Worm (Caenorhabditis elegans) whole organism, mixed stage, embryonic: ENCODE measurements around the gene daf-1.

Experiments used
- ceh-43 ChIP-seq: fragments of 200-800 bp; sonication (Bioruptor generic); optimal IDR thresholded peaks from 2 replicates; lab custom pipeline; 2018; ENCODE audit warnings: mild to moderate bottlenecking, missing genetic modification characterization, moderate library complexity, missing compliant biosample characterization
- ceh-83 ChIP-seq: fragments of 200-800 bp; sonication (Bioruptor generic); optimal IDR thresholded peaks from 2 replicates; lab custom pipeline; 2018; ENCODE audit warnings: mild to moderate bottlenecking, missing genetic modification characterization, missing compliant biosample characterization
- ces-1 ChIP-seq: fragments of 150-350 bp; optimal IDR thresholded peaks from 2 replicates; lab custom pipeline; 2014; ENCODE audit warnings: missing biosample characterization, missing genetic modification reagents, missing genetic modification characterization
- mls-2 ChIP-seq: sonication (generic microtip); optimal IDR thresholded peaks from 2 replicates; lab custom pipeline; 2016; ENCODE audit warnings: mild to moderate bottlenecking, missing genetic modification characterization, moderate library complexity, missing compliant biosample characterization
- nhr-237 ChIP-seq: fragments of 150-350 bp; optimal IDR thresholded peaks from 2 replicates; lab custom pipeline; 2014; ENCODE audit warnings: missing biosample characterization, missing genetic modification characterization
- snpc-4 ChIP-seq: fragments of 150-350 bp; optimal IDR thresholded peaks from 2 replicates; lab custom pipeline; 2014; ENCODE audit warnings: missing biosample characterization, missing genetic modification characterization

DNA sequence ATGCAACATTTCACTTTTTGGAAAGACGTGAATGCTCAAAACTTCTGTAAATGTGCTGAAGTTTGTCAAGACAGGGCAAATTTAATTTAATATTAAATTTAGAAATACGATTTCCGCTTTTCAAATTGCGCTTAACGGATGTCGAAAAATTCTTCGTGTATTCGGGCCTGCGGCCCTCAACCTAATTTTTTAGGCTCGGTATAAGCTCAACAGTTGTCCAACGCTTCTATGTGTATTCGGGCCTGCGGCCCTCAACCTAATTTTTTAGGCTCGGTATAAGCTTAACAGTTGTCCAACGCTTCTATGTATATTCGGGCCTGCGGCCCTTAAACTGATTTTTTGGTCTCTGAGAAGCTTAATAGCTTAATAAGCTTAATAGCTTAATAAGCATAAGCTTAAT is 13.4 kb upstream of the daf-1 start:
- TF ChIP-seq snpc-4 (tag; lab: Kevin White, UChicago) (no peak), nhr-237 (tag; lab: Kevin White, UChicago) (no peak), ceh-83 (GFP tag; lab: Kevin White, UChicago) (no peak), ceh-43 (no peak), mls-2 (no peak), ces-1 (GFP tag; lab: Kevin White, UChicago) (no peak)
